Worm (Caenorhabditis elegans) whole organism, L3 larva: ENCODE results near the gene ZK930.2.

Experiments used
- ZK546.5 ChIP-seq: sonication (generic microtip); optimal IDR thresholded peaks from 2 replicates; lab custom pipeline; 2017; ENCODE audit warnings: missing biosample characterization, missing genetic modification characterization
- ama-1 ChIP-seq: fragments of 150-350 bp; optimal IDR thresholded peaks from 2 replicates; lab custom pipeline; 2018
- lin-39 ChIP-seq: fragments of 150-350 bp; optimal IDR thresholded peaks from 2 replicates; lab custom pipeline; 2018; ENCODE audit warnings: missing biosample characterization, missing genetic modification reagents, missing genetic modification characterization
- nfya-1 ChIP-seq: sonication (generic microtip); optimal IDR thresholded peaks from 2 replicates; lab custom pipeline; 2017; ENCODE audit warnings: missing genetic modification characterization, mild to moderate bottlenecking, missing compliant biosample characterization, antibody characterized with exemption, moderate library complexity; ENCODE audit not compliant: insufficient read depth
- unc-62 ChIP-seq: fragments of 150-350 bp; sonication (generic microtip); optimal IDR thresholded peaks from 4 replicates; lab custom pipeline; 2014; ENCODE audit warnings: missing biosample characterization, missing genetic modification reagents, missing genetic modification characterization
- zag-1 ChIP-seq: fragments of 150-350 bp; optimal IDR thresholded peaks from 2 replicates; lab custom pipeline; 2014; ENCODE audit warnings: missing biosample characterization, missing genetic modification characterization

DNA sequence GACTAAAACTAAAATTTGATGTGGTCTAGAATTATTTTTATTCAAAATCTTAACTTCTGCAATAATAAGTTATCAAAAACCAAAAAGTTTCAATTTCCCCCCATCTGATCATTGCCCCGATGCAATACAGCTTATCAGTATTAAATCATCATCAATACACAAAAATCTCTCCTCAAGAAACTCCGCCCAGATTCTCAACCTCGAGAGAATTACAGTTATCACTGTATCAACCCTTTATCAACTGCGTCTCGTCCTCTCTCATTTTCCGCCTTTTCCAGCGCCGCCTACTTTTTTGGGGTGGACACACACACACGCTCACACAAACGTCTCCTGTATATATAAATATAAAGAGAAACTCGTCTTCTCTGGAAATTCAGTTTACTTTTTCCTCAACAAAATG lies 50.9 kb downstream of the ZK930.2 start, which contains the start of gene T27D12.1:
- no peak for TF ChIP-seq lin-39
- TF ChIP-seq ama-1 (lab: Kevin White, UChicago): no peak
- no peak for TF ChIP-seq zag-1 (tag; lab: Kevin White, UChicago)
- TF ChIP-seq unc-62 (GFP tag; lab: Kevin White, UChicago): no peak
- no peak for TF ChIP-seq nfya-1 (tag; lab: Kevin White, UChicago)
- no peak for TF ChIP-seq ZK546.5 (tag; lab: Kevin White, UChicago)
